Fruit fly (Drosophila melanogaster): ENCODE results near the gene CG3651.

DNA sequence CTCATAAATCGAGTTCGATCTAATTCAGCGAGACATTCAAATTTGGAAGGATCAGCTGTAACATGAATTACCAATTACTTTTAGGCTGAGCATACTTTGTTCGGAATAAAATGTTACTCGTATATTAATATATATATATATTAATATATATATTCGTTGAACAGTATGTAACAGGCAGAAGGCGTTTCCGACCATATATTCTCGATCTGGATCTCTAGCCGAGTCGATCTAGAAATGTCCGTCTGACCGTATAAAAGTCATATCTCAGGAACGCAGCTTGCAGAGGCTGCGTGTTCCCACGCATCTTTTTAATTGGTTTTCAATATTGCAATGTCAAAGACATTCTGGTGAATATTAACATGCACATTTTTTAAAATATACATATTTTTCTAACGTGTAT, 16.8 kb upstream of the CG3651 start, which contains the start of gene tplus3b:
- no peak for TF ChIP-seq Hr39 (GFP tag; optimal IDR thresholded peaks at IDR 0.05)
- no peak for TF ChIP-seq CG8119 (GFP tag; IDR thresholded peaks at IDR 0.05)

All from whole organism, prepupa.